Worm (Caenorhabditis elegans) whole organism, dauer: ENCODE results near the gene pcf-11.
"Not testable (repeated sequence)": the region's sequence is repeated elsewhere in the genome, so short reads cannot be mapped to it uniquely, and the experiment has no call there.

Source experiments
- unc-62 ChIP-seq: sonication (generic microtip); optimal IDR thresholded peaks from 2 replicates; lab custom pipeline; 2017; ENCODE audit warnings: missing biosample characterization, missing genetic modification reagents, missing genetic modification characterization

The pcf-11 gene

ce11 chrIII:5053541-5053940, 28.8 kb downstream of the pcf-11 start, which contains the start of gene C45G9.8:
TSS of gene C45G9.8 (minus strand) at chrIII:5053641.
- TF ChIP-seq unc-62 (GFP tag; lab: Kevin White, UChicago), result no peak

- not testable (repeated sequence) for TF ChIP-seq unc-62 (GFP tag; lab: Kevin White, UChicago)
These were observed 31.0 kb downstream of the pcf-11 start, which contains the start of gene C45G9.9 for ce11 chrIII:5055709-5056108. TSS of gene C45G9.9 (minus strand) at chrIII:5055809.

- TF ChIP-seq unc-62 (GFP tag; lab: Kevin White, UChicago), result no peak
These were observed 37.1 kb downstream of the pcf-11 start, which contains the start of gene C45G9.10 for ce11 chrIII:5061798-5062197. TSS of gene C45G9.10 (minus strand) at chrIII:5061898.

- not testable (repeated sequence) for TF ChIP-seq unc-62 (GFP tag; lab: Kevin White, UChicago)
These were observed 37.7 kb downstream of the pcf-11 start, which contains the start of gene C45G9.4 for ce11 chrIII:5062406-5062805. TSS of gene C45G9.4 (plus strand) at chrIII:5062706.

ce11 chrIII:5068675-5069233, 44.0 kb downstream of the pcf-11 start, which contains the start of the genes C45G9.11 and C45G9.2:
TSS of gene C45G9.11 (minus strand) at chrIII:5068725.
TSS of gene C45G9.2 (plus strand) at chrIII:5069066.
- TF ChIP-seq unc-62 (GFP tag; lab: Kevin White, UChicago), result no peak

- TF ChIP-seq unc-62 (GFP tag; lab: Kevin White, UChicago), result no peak
These were observed 46.8 kb downstream of the pcf-11 start, which contains the start of gene C45G9.12 for ce11 chrIII:5071509-5071908. TSS of gene C45G9.12 (minus strand) at chrIII:5071609.

ce11 chrIII:5074398-5074797, 49.7 kb downstream of the pcf-11 start, which contains the start of gene ttbk-6:
TSS of gene ttbk-6 (plus strand) at chrIII:5074698.
- TF ChIP-seq unc-62 (GFP tag; lab: Kevin White, UChicago), result no peak

- no peak for TF ChIP-seq unc-62 (GFP tag; lab: Kevin White, UChicago)
These were observed 51.9 kb downstream of the pcf-11 start for ce11 chrIII:5076569-5076968.

ce11 chrIII:5077150-5077814, 52.6 kb downstream of the pcf-11 start, which contains the start of gene alh-1:
TSS of gene alh-1 (plus strand) at chrIII:5077764.
- TF ChIP-seq unc-62 (GFP tag; lab: Kevin White, UChicago), result no peak

ce11 chrIII:5078062-5078461, 53.3 kb downstream of the pcf-11 start:
- TF ChIP-seq unc-62 (GFP tag; lab: Kevin White, UChicago), result no peak
